Fruit fly (Drosophila melanogaster): ENCODE measurements around the gene CG31098.

DNA sequence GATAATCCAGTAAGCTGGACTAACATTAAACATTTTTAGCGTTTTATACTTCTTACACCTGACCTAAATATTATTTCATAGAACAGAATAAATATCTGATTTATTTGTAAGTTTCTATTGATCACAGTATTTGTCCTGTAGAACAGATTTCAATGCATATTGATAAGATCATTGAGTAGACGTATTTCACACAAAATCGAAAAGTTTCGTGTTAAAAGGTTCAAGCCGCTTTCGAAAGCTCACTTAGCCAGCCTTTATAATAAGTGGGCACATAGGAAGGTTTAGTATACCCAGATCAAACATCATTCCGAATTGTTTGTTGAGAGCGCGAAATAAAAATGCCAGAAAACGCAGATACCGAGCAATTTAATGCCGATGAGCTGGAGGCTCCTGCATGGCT lies 3.2 kb downstream of the CG31098 start, which contains the start of gene CG11893:
- TF ChIP-seq CTCF (optimal IDR thresholded peaks at IDR 0.05) (no peak), CG8478 (optimal IDR thresholded peaks at IDR 0.05) (no peak)
